Fruit fly (Drosophila melanogaster): ENCODE data around the gene CG11837.

CG11837 gene

dm6 chr3R:29040526-29041195, 8.6 kb upstream of the CG11837 start (continued):
- no peak for TF ChIP-seq BEAF-32 (GFP tag; optimal IDR thresholded peaks at IDR 0.05)
- TF ChIP-seq E2f1 (GFP tag; IDR thresholded peaks at IDR 0.05) = peak; percentile 54
- no peak for TF ChIP-seq CG8089 (GFP tag; optimal IDR thresholded peaks at IDR 0.05)
- TF ChIP-seq zen (tag; optimal IDR thresholded peaks at IDR 0.05) = no peak
- no peak for TF ChIP-seq ato (GFP tag; IDR thresholded peaks at IDR 0.05; ENCODE audit: partially characterized antibody)
- TF ChIP-seq CG8388 (GFP tag; optimal IDR thresholded peaks at IDR 0.05) = peak; percentile 58
- TF ChIP-seq dm (GFP tag; optimal IDR thresholded peaks at IDR 0.05) = no peak
- peak; percentile 25; the same call in 1 of the 2 replicates for TF ChIP-seq CG32772 (GFP tag; IDR thresholded peaks at IDR 0.05)
- peak; percentile 10 for TF ChIP-seq pnt (GFP tag; optimal IDR thresholded peaks at IDR 0.05)
- TF ChIP-seq CG32767 (GFP tag; IDR thresholded peaks at IDR 0.05) = peak; percentile 60; the same call in 1 of the 2 replicates
- no peak for TF ChIP-seq lbe (GFP tag; optimal IDR thresholded peaks at IDR 0.05)
- TF ChIP-seq CG6254 (GFP tag; optimal IDR thresholded peaks at IDR 0.05) = no peak
- no peak for TF ChIP-seq CkIIα-i1 (GFP tag; IDR thresholded peaks at IDR 0.05)
- no peak for TF ChIP-seq Optix (GFP tag; IDR thresholded peaks at IDR 0.05)
- no peak for TF ChIP-seq CG1647 (GFP tag; optimal IDR thresholded peaks at IDR 0.05)
- no peak for TF ChIP-seq pfk (GFP tag; optimal IDR thresholded peaks at IDR 0.05)
- TF ChIP-seq CG15514 (GFP tag; optimal IDR thresholded peaks at IDR 0.05) = no peak
- no peak for TF ChIP-seq lov (optimal IDR thresholded peaks at IDR 0.05)
- TF ChIP-seq lov (GFP tag; IDR thresholded peaks at IDR 0.05) = no peak
- TF ChIP-seq Hand (GFP tag; optimal IDR thresholded peaks at IDR 0.05) = peak; percentile 47
- no peak for TF ChIP-seq CG17186 (GFP tag; optimal IDR thresholded peaks at IDR 0.05)
- no peak for TF ChIP-seq btn (GFP tag; optimal IDR thresholded peaks at IDR 0.05)
- TF ChIP-seq CG5180 (GFP tag; optimal IDR thresholded peaks at IDR 0.05) = no peak
- 0 out of 3 replicates have a peak, but pooled peaks have one; percentile 4 for TF ChIP-seq ken (GFP tag; IDR thresholded peaks at IDR 0.05)
- TF ChIP-seq Fer1 (GFP tag; optimal IDR thresholded peaks at IDR 0.05) = peak; percentile 76
- no peak for TF ChIP-seq CG7745 (tag; optimal IDR thresholded peaks at IDR 0.05)
- TF ChIP-seq Atf3 (GFP tag; optimal IDR thresholded peaks at IDR 0.05) = no peak
- TF ChIP-seq CG14441 (GFP tag; IDR thresholded peaks at IDR 0.05) = peak; percentile 57
- peak; percentile 76 for TF ChIP-seq CG18262 (tag; optimal IDR thresholded peaks at IDR 0.05)
- peak; percentile 57 for TF ChIP-seq fd3F (GFP tag; optimal IDR thresholded peaks at IDR 0.05)
- peak; percentile 74 for TF ChIP-seq tio (GFP tag; optimal IDR thresholded peaks at IDR 0.05)
- no peak for TF ChIP-seq CG8290 (GFP tag; optimal IDR thresholded peaks at IDR 0.05)
- no peak for TF ChIP-seq CG8290 (tag; optimal IDR thresholded peaks at IDR 0.05)
- peak; percentile 47; the same call in 1 of the 2 replicates for TF ChIP-seq ttk (GFP tag; IDR thresholded peaks at IDR 0.05)
- peak; percentile 61 for TF ChIP-seq CG10654 (GFP tag; optimal IDR thresholded peaks at IDR 0.05)
- TF ChIP-seq CG8924 (tag; optimal IDR thresholded peaks at IDR 0.05) = peak; percentile 76
- 0 out of 3 replicates have a peak, but pooled peaks have one; percentile 37 for TF ChIP-seq so (GFP tag; IDR thresholded peaks at IDR 0.05)
- peak; percentile 80 for TF ChIP-seq Oli (tag; optimal IDR thresholded peaks at IDR 0.05)
- peak; percentile 17 for TF ChIP-seq CrebB (tag; optimal IDR thresholded peaks at IDR 0.05)
- peak; percentile 49 for TF ChIP-seq CG12942 (GFP tag; optimal IDR thresholded peaks at IDR 0.05)
- TF ChIP-seq CG17829 (tag; optimal IDR thresholded peaks at IDR 0.05) = peak; percentile 80
- TF ChIP-seq CG3281 (GFP tag; optimal IDR thresholded peaks at IDR 0.05) = peak; percentile 83
- no peak for TF ChIP-seq HLHmδ (GFP tag; optimal IDR thresholded peaks at IDR 0.05)
- TF ChIP-seq ssp (GFP tag; IDR thresholded peaks at IDR 0.05) = no peak
- TF ChIP-seq CG42726 (GFP tag; IDR thresholded peaks at IDR 0.05; ENCODE audit: partially characterized antibody) = no peak
- no peak for TF ChIP-seq br (optimal IDR thresholded peaks at IDR 0.05)
- TF ChIP-seq CG13624 (GFP tag; optimal IDR thresholded peaks at IDR 0.05) = no peak
- TF ChIP-seq Spps (tag; optimal IDR thresholded peaks at IDR 0.05) = peak; percentile 13
- peak; percentile 11 for TF ChIP-seq corto (GFP tag; optimal IDR thresholded peaks at IDR 0.05)
- TF ChIP-seq HmgZ (tag; optimal IDR thresholded peaks at IDR 0.05) = peak; percentile 71

Measured in whole organism, embryonic.